Worm (Caenorhabditis elegans): ENCODE results near the gene plc-4.

plc-4 gene

DNA sequence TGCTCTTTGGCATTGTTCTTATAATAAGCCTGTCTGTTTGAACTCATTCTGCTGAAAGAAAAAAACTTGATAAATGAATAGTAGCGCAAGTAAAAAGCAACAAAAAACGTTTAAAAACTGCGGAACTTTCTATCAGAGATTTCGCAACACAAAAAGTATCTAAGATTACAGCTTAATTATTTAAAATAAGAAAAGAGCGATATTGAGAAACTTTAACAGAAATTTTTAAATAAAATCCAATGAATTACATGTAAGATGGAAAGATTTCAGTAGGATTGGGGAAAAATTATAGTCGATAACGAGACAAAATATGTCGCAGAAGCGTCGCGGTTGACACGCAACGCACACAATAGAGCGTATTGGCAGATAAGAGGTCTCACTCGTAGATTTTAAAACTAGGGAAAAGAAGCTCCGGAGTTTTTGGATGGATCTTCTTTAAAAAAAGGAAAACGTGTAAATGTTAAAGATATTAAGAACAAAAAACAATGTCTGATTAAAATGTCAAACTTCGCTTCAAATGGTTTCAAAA lies 49.2 kb upstream of the plc-4 start, which contains the start of gene ima-3 (continued):
- TF ChIP-seq xbp-1 (tag; optimal IDR thresholded peaks at IDR 0.05): no peak
- TF ChIP-seq blmp-1 (tag; optimal IDR thresholded peaks at IDR 0.05): peak; percentile 69
- no peak for TF ChIP-seq sup-37 (GFP tag; optimal IDR thresholded peaks at IDR 0.05)
- TF ChIP-seq C16A3.4 (tag; optimal IDR thresholded peaks at IDR 0.05): peak; percentile 87
- TF ChIP-seq lin-35 (GFP tag; optimal IDR thresholded peaks at IDR 0.05): peak; percentile 20 to 78
- no peak for TF ChIP-seq alr-1 (tag; optimal IDR thresholded peaks at IDR 0.05; ENCODE audit: borderline replicate concordance)
- no peak for TF ChIP-seq hpl-2 (GFP tag; optimal IDR thresholded peaks at IDR 0.05)
- peak; percentile 16 for TF ChIP-seq lin-14 (GFP tag; optimal IDR thresholded peaks at IDR 0.05)
- TF ChIP-seq snu-23 (GFP tag; optimal IDR thresholded peaks at IDR 0.05): peak; percentile 29
- TF ChIP-seq hlh-4 (tag; optimal IDR thresholded peaks at IDR 0.05): no peak
- TF ChIP-seq sptf-1 (tag; optimal IDR thresholded peaks at IDR 0.05): no peak
- no peak for TF ChIP-seq nhr-11 (tag; optimal IDR thresholded peaks at IDR 0.05)
- TF ChIP-seq ceh-63 (GFP tag; optimal IDR thresholded peaks at IDR 0.05): no peak
- no peak for TF ChIP-seq ceh-8 (GFP tag; optimal IDR thresholded peaks at IDR 0.05)
- no peak for TF ChIP-seq vab-15 (tag; optimal IDR thresholded peaks at IDR 0.05)
- no peak; the same call in 1 of the 2 replicates for TF ChIP-seq isw-1 (GFP tag; IDR thresholded peaks at IDR 0.05)
- no peak for TF ChIP-seq nhr-71 (tag; optimal IDR thresholded peaks at IDR 0.05)
- TF ChIP-seq ces-1 (GFP tag; optimal IDR thresholded peaks at IDR 0.05): no peak
- no peak for TF ChIP-seq unc-98 (GFP tag; IDR thresholded peaks at IDR 0.05)
- no peak for TF ChIP-seq mab-9 (GFP tag; IDR thresholded peaks at IDR 0.05)
- no peak for TF ChIP-seq unc-30 (tag; optimal IDR thresholded peaks at IDR 0.05)
- TF ChIP-seq aha-1 (tag; optimal IDR thresholded peaks at IDR 0.05): no peak
- TF ChIP-seq pqm-1 (tag; optimal IDR thresholded peaks at IDR 0.05): no peak
- no peak for TF ChIP-seq jun-1 (tag; optimal IDR thresholded peaks at IDR 0.05)
- peak; percentile 4 to 67 (median 29) for TF ChIP-seq dpl-1 (GFP tag; optimal IDR thresholded peaks at IDR 0.05)
- TF ChIP-seq F16B12.6 (tag; optimal IDR thresholded peaks at IDR 0.05): peak; percentile 13
- no peak for TF ChIP-seq nhr-90 (tag; optimal IDR thresholded peaks at IDR 0.05; ENCODE audit: poor library complexity)
- no peak for TF ChIP-seq nhr-76 (tag; optimal IDR thresholded peaks at IDR 0.05)
- no peak for TF ChIP-seq nhr-84 (tag; optimal IDR thresholded peaks at IDR 0.05)
- peak; percentile 41 for TF ChIP-seq rnt-1 (tag; optimal IDR thresholded peaks at IDR 0.05)
- no peak for TF ChIP-seq lir-3 (tag; optimal IDR thresholded peaks at IDR 0.05; ENCODE audit: poor library complexity)

ce11 chrIV:7559237-7559636 lies 46.8 kb upstream of the plc-4 start:
- TF ChIP-seq nhr-28 (tag; optimal IDR thresholded peaks at IDR 0.05) (no peak), nhr-20 (tag; optimal IDR thresholded peaks at IDR 0.05) (no peak), blmp-1 (tag; optimal IDR thresholded peaks at IDR 0.05) (peak; percentile 45), lin-15B (tag; optimal IDR thresholded peaks at IDR 0.05) (no peak), fkh-10 (GFP tag; optimal IDR thresholded peaks at IDR 0.05) (no peak)

DNA sequence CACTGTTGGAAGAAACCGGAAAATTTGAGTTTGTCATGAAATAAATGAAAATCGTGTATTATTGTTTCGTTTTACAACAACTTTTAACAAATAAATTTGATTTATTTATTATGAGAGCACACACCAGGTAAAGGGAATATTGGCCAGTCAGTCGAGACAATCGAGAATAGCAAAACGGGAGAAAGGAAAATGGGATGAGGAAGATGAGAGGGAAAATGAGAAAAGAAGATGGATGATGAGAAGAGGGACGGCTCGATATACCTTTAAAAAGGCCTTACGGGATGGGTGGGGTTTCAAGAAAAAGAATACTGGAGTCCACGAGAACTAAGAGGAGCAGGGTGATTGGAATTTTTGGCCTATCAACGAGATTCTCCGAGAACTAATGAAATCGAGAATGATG lies 46.2 kb upstream of the plc-4 start:
- TF ChIP-seq ceh-90 (tag; optimal IDR thresholded peaks at IDR 0.05): no peak
- TF ChIP-seq grh-1 (GFP tag; IDR thresholded peaks at IDR 0.05): no peak
- no peak for TF ChIP-seq unc-130 (tag; optimal IDR thresholded peaks at IDR 0.05)
- no peak for TF ChIP-seq sup-37 (GFP tag; optimal IDR thresholded peaks at IDR 0.05)
- no peak for TF ChIP-seq mab-9 (GFP tag; IDR thresholded peaks at IDR 0.05)
- no peak for TF ChIP-seq ceh-8 (GFP tag; optimal IDR thresholded peaks at IDR 0.05)

Data from whole organism, L1 larva.